Fruit fly (Drosophila melanogaster) whole organism, prepupa: ENCODE measurements around the gene Gr97a.

Experiments used
- CG10669 ChIP-seq: fragments of 200-800 bp; sonication (Bioruptor generic); optimal IDR thresholded peaks from 3 replicates; lab custom pipeline; 2018; ENCODE audit warnings: missing biosample characterization, mild to moderate bottlenecking, missing genetic modification characterization, moderate library complexity
- CG11294 ChIP-seq: fragments of 200-800 bp; sonication (Bioruptor generic); IDR thresholded peaks from 2 replicates; pipeline ENCODE4 v1.3.6; 2022; ENCODE audit warnings: missing biosample characterization, missing genetic modification characterization
- CG11762 ChIP-seq: fragments of 200-800 bp; sonication (Bioruptor generic); optimal IDR thresholded peaks from 3 replicates; lab custom pipeline; 2016; ENCODE audit warnings: missing biosample characterization, missing genetic modification characterization; ENCODE audit not compliant: insufficient read depth
- CG15336 ChIP-seq: fragments of 200-800 bp; sonication (Bioruptor generic); IDR thresholded peaks from 2 replicates; pipeline ENCODE4 v1.3.6; 2022; ENCODE audit warnings: missing biosample characterization, missing genetic modification characterization
- CG1621 ChIP-seq: fragments of 200-800 bp; sonication (Bioruptor generic); optimal IDR thresholded peaks from 3 replicates; lab custom pipeline; 2018; ENCODE audit warnings: missing biosample characterization, mild to moderate bottlenecking, missing genetic modification characterization
- CG16779 ChIP-seq: fragments of 200-800 bp; sonication (Bioruptor generic); optimal IDR thresholded peaks from 3 replicates; lab custom pipeline; 2017; ENCODE audit warnings: missing biosample characterization, mild to moderate bottlenecking, missing genetic modification characterization
- CG3032 ChIP-seq: fragments of 200-800 bp; optimal IDR thresholded peaks from 2 replicates; lab custom pipeline; 2019; ENCODE audit warnings: missing biosample characterization, mild to moderate bottlenecking, missing genetic modification characterization, moderate library complexity
- CG31627 ChIP-seq: fragments of 200-800 bp; sonication (Bioruptor generic); optimal IDR thresholded peaks from 3 replicates; lab custom pipeline; 2016; ENCODE audit warnings: missing biosample characterization, missing genetic modification characterization
- CG32006 ChIP-seq: fragments of 200-800 bp; sonication (Bioruptor generic); optimal IDR thresholded peaks from 3 replicates; lab custom pipeline; 2017; ENCODE audit warnings: missing biosample characterization, mild to moderate bottlenecking, missing genetic modification characterization
- CG34406 ChIP-seq: fragments of 200-800 bp; sonication (Bioruptor generic); optimal IDR thresholded peaks from 3 replicates; lab custom pipeline; 2016; ENCODE audit warnings: missing biosample characterization, missing genetic modification characterization
- CG3919 ChIP-seq: fragments of 200-800 bp; sonication (Bioruptor generic); optimal IDR thresholded peaks from 3 replicates; lab custom pipeline; 2016; ENCODE audit warnings: missing biosample characterization, missing genetic modification characterization
- CG4318 ChIP-seq: fragments of 200-800 bp; sonication (Bioruptor generic); optimal IDR thresholded peaks from 3 replicates; lab custom pipeline; 2017; ENCODE audit warnings: missing biosample characterization, mild to moderate bottlenecking, missing genetic modification characterization
- CG6276 ChIP-seq: fragments of 200-800 bp; sonication (Bioruptor generic); optimal IDR thresholded peaks from 2 replicates; lab custom pipeline; 2017; ENCODE audit warnings: missing biosample characterization, mild to moderate bottlenecking, missing genetic modification characterization
- CG6808 ChIP-seq: fragments of 200-800 bp; sonication (Bioruptor generic); optimal IDR thresholded peaks from 3 replicates; lab custom pipeline; 2017; ENCODE audit warnings: missing biosample characterization, missing genetic modification characterization, mild to moderate bottlenecking, moderate library complexity, missing genetic modification reagents
- CG6854 ChIP-seq: fragments of 200-800 bp; sonication (Bioruptor generic); optimal IDR thresholded peaks from 2 replicates; lab custom pipeline; 2017; ENCODE audit warnings: missing biosample characterization, mild to moderate bottlenecking, missing genetic modification characterization
- CG7368 ChIP-seq: fragments of 200-800 bp; sonication (Bioruptor generic); optimal IDR thresholded peaks from 3 replicates; lab custom pipeline; 2016; ENCODE audit warnings: missing biosample characterization, missing genetic modification characterization
- CG8119 ChIP-seq: fragments of 200-800 bp; sonication (Bioruptor generic); IDR thresholded peaks from 3 replicates; pipeline ENCODE4 v1.3.6; 2022; ENCODE audit warnings: missing biosample characterization, missing genetic modification characterization
- CG8319 ChIP-seq: fragments of 200-800 bp; sonication (Bioruptor generic); optimal IDR thresholded peaks from 3 replicates; lab custom pipeline; 2016; ENCODE audit warnings: missing biosample characterization, missing genetic modification characterization
- CG8632 ChIP-seq: fragments of 200-800 bp; sonication (Bioruptor generic); optimal IDR thresholded peaks from 3 replicates; lab custom pipeline; 2016; ENCODE audit warnings: missing biosample characterization, missing genetic modification characterization
- CG9139 ChIP-seq: fragments of 200-800 bp; sonication (Bioruptor generic); optimal IDR thresholded peaks from 3 replicates; lab custom pipeline; 2017; ENCODE audit warnings: missing biosample characterization, mild to moderate bottlenecking, missing genetic modification characterization
- Eip75B ChIP-seq: fragments of 200-800 bp; sonication (Bioruptor generic); optimal IDR thresholded peaks from 3 replicates; lab custom pipeline; 2016; ENCODE audit warnings: missing biosample characterization, missing genetic modification characterization
- Eip78C ChIP-seq: fragments of 200-800 bp; sonication (Bioruptor generic); peaks from one replicate; lab custom pipeline; 2016; ENCODE audit warnings: missing biosample characterization, missing genetic modification characterization
- Ets96B ChIP-seq: fragments of 200-800 bp; optimal IDR thresholded peaks from 2 replicates; lab custom pipeline; 2019; ENCODE audit warnings: missing biosample characterization, mild to moderate bottlenecking, missing genetic modification characterization, moderate library complexity
- Gug ChIP-seq: fragments of 200-800 bp; sonication (Bioruptor generic); IDR thresholded peaks from 2 replicates; pipeline ENCODE4 v1.3.6; 2022; ENCODE audit warnings: missing biosample characterization, missing genetic modification characterization
- Hr38 ChIP-seq: sonication (Bioruptor generic); optimal IDR thresholded peaks from 2 replicates; lab custom pipeline; 2016; ENCODE audit warnings: missing biosample characterization, missing genetic modification characterization
- Hr39 ChIP-seq: fragments of 200-800 bp; sonication (Bioruptor generic); optimal IDR thresholded peaks from 2 replicates; lab custom pipeline; 2016; ENCODE audit warnings: missing biosample characterization, missing genetic modification characterization
- Lpt ChIP-seq: fragments of 200-800 bp; sonication (Bioruptor generic); optimal IDR thresholded peaks from 3 replicates; lab custom pipeline; 2016; ENCODE audit warnings: missing biosample characterization, missing genetic modification characterization
- OdsH ChIP-seq: fragments of 200-800 bp; sonication (Bioruptor generic); optimal IDR thresholded peaks from 3 replicates; lab custom pipeline; 2016; ENCODE audit warnings: missing biosample characterization, missing genetic modification characterization
- Sox14 ChIP-seq: fragments of 200-800 bp; sonication (Bioruptor generic); optimal IDR thresholded peaks from 3 replicates; lab custom pipeline; 2016; ENCODE audit warnings: missing biosample characterization, missing genetic modification characterization
- Sox15 ChIP-seq: fragments of 200-800 bp; sonication (Bioruptor generic); optimal IDR thresholded peaks from 3 replicates; lab custom pipeline; 2016; ENCODE audit warnings: missing biosample characterization, missing genetic modification characterization
- achi ChIP-seq: fragments of 200-800 bp; sonication (Bioruptor generic); optimal IDR thresholded peaks from 3 replicates; lab custom pipeline; 2016; ENCODE audit warnings: missing biosample characterization, missing genetic modification characterization
- acj6 ChIP-seq: fragments of 200-800 bp; sonication (Bioruptor generic); optimal IDR thresholded peaks from 3 replicates; lab custom pipeline; 2016; ENCODE audit warnings: missing biosample characterization, missing genetic modification characterization
- cyc ChIP-seq: fragments of 200-800 bp; sonication (Bioruptor generic); optimal IDR thresholded peaks from 3 replicates; lab custom pipeline; 2016; ENCODE audit warnings: missing biosample characterization, missing genetic modification characterization
- dac ChIP-seq: fragments of 200-800 bp; sonication (Bioruptor generic); optimal IDR thresholded peaks from 2 replicates; lab custom pipeline; 2017; ENCODE audit warnings: missing biosample characterization, mild to moderate bottlenecking, missing genetic modification characterization
- dsx ChIP-seq: fragments of 200-800 bp; optimal IDR thresholded peaks from 3 replicates; lab custom pipeline; 2019; ENCODE audit warnings: missing biosample characterization, mild to moderate bottlenecking, missing genetic modification characterization, moderate library complexity; ENCODE audit not compliant: poor library complexity, severe bottlenecking
- eg ChIP-seq: fragments of 200-800 bp; sonication (Bioruptor generic); IDR thresholded peaks from 3 replicates; pipeline ENCODE4 v1.3.6; 2022; ENCODE audit warnings: missing biosample characterization, missing genetic modification characterization
- esn ChIP-seq: fragments of 200-800 bp; sonication (Bioruptor generic); optimal IDR thresholded peaks from 2 replicates; lab custom pipeline; 2016; ENCODE audit warnings: missing biosample characterization, mild to moderate bottlenecking, missing genetic modification characterization, moderate library complexity
- fd59A ChIP-seq: fragments of 200-800 bp; sonication (Bioruptor generic); optimal IDR thresholded peaks from 2 replicates; lab custom pipeline; 2017; ENCODE audit warnings: missing biosample characterization, mild to moderate bottlenecking, missing genetic modification characterization, missing genetic modification reagents
- fd85E ChIP-seq: fragments of 200-800 bp; sonication (Bioruptor generic); optimal IDR thresholded peaks from 3 replicates; lab custom pipeline; 2016; ENCODE audit warnings: missing biosample characterization, missing genetic modification characterization
- fkh ChIP-seq: fragments of 200-800 bp; sonication (Bioruptor generic); optimal IDR thresholded peaks from 3 replicates; lab custom pipeline; 2017; ENCODE audit warnings: missing biosample characterization, mild to moderate bottlenecking, missing genetic modification characterization, moderate library complexity
- lz ChIP-seq: fragments of 200-800 bp; sonication (Bioruptor generic); optimal IDR thresholded peaks from 3 replicates; lab custom pipeline; 2016; ENCODE audit warnings: missing biosample characterization, missing genetic modification characterization
- pdm3 ChIP-seq: fragments of 200-800 bp; sonication (Bioruptor generic); optimal IDR thresholded peaks from 3 replicates; lab custom pipeline; 2016; ENCODE audit warnings: missing biosample characterization, missing genetic modification characterization
- salr ChIP-seq, 2 experiments: fragments of 200-800 bp; sonication (Bioruptor generic); optimal IDR thresholded peaks; 3 replicates each; lab custom pipeline; 2016 to 2018; ENCODE audit warnings: missing biosample characterization in 2 of 2, missing genetic modification characterization in 2 of 2, mild to moderate bottlenecking in 1 of 2
- ss ChIP-seq, 2 experiments: fragments of 200-800 bp; sonication (Bioruptor generic); optimal IDR thresholded peaks; 2 replicates in 1 of 2; 3 replicates in 1 of 2; lab custom pipeline; 2017 to 2018; ENCODE audit warnings: mild to moderate bottlenecking in 2 of 2, missing biosample characterization in 2 of 2, missing genetic modification characterization in 2 of 2, moderate library complexity in 1 of 2
- svp ChIP-seq: fragments of 200-800 bp; sonication (Bioruptor generic); peaks from one replicate; lab custom pipeline; 2016; ENCODE audit warnings: missing biosample characterization, missing genetic modification characterization
- topi ChIP-seq: fragments of 200-800 bp; sonication (Bioruptor generic); optimal IDR thresholded peaks from 3 replicates; lab custom pipeline; 2016; ENCODE audit warnings: missing biosample characterization, missing genetic modification characterization

Gr97a gene

DNA sequence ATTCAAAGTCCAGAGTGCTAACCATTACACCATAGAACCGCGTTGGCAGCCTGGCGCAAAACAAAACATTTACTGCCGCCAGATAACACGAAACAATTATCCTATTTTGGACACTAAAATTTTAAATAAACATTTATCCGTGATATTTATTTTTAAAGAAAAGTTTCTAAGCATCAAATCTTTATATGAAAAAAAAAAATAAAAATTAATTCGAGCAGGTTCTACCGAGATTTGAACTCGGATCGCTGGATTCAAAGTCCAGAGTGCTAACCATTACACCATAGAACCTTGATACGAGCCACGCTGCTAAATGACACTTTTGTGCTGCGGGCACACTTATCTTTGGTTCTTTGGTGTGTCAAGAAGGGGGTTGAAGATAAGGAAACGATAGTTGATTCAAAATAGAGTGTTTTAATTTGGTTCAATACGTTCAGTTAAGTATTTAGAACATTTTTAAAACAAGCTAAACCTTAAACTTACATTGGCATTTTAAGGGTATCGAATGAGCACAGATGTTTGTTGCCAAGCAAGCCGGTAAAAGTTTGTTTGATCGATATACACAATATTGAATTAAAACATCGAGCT is 18.9 kb downstream of the Gr97a start, which contains the start of gene Spag1 (continued):
- TF ChIP-seq CG1621 (tag; lab: Kevin White, UChicago) (no peak), dac (no peak), CG15336 (GFP tag; lab: Robert Waterston, UW) (peak; percentile 52; the same call in 1 of the 2 replicates), CG6854 (GFP tag; lab: Kevin White, UChicago) (peak; percentile 86), Sox15 (GFP tag; lab: Kevin White, UChicago) (no peak)

DNA sequence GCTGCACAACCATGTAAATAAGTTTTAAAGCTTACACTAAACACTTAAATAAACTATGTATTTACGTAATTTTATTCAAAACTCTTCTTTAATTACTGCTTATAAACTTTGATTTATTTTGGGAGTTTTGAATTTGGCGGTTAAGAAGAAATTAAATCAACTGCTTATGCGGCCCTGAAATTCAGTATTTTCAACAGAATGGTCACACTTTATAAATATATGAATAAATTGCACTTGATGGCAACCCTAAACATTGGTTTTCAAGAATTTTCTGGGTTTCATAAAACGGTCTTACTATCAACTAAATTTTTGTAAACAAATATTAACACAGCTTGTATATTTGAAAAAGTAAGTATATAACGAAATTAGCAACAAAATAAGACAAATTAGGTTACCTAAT is 21.1 kb downstream of the Gr97a start, which contains the start of gene CG14252:
TSS of gene CG14252 (plus strand) at position 302 of the 400 bp plus-strand sequence.
- TF ChIP-seq CG6854 (GFP tag; lab: Kevin White, UChicago) (no peak), Gug (GFP tag; lab: Robert Waterston, UW) (no peak), ss (GFP tag; optimal IDR thresholded peaks at IDR 0.05; lab: Kevin White, UChicago) (no peak), CG6808 (GFP tag; lab: Kevin White, UChicago) (no peak), CG6276 (GFP tag; lab: Kevin White, UChicago) (no peak), CG10669 (GFP tag; lab: Kevin White, UChicago) (no peak), Lpt (no peak), CG4318 (no peak), CG34406 (no peak), fd59A (GFP tag; lab: Kevin White, UChicago) (no peak), CG8319 (GFP tag; lab: Kevin White, UChicago) (no peak), Eip78C (peak; percentile 70), Sox15 (GFP tag; lab: Kevin White, UChicago) (no peak), topi (peak; percentile 4), cyc (GFP tag; lab: Kevin White, UChicago) (no peak), lz (GFP tag; lab: Kevin White, UChicago) (no peak), eg (GFP tag; lab: Robert Waterston, UW) (no peak), CG32006 (GFP tag; lab: Kevin White, UChicago) (no peak), Sox14 (GFP tag; lab: Kevin White, UChicago) (peak; percentile 3), esn (GFP tag; lab: Kevin White, UChicago) (peak; percentile 3), CG11762 (GFP tag; lab: Kevin White, UChicago) (no peak), fkh (GFP tag; lab: Kevin White, UChicago) (peak; percentile 96)
- TF ChIP-seq, all 60 proteins: peak for 5

DNA sequence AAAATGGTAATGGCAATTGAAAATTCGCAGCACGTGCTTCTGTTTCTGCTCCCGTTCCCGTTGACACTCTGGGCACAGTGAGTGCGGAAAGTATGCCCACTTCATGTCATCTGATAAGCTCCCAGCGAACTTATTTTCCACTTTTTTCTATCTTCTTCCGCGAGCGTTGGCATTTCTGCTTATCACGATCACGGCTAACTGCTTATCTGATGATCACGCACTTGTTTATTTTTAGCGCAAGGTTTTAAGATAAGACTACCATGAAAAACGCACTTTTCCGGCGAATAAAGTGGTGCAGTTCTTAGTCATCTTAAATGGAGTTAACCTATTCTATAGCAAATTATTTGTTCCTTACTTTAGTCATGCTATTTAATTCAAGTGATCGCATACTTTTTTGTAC is 28.9 kb downstream of the Gr97a start:
- TF ChIP-seq fd85E (no peak), CG3032 (tag; lab: Kevin White, UChicago) (peak; percentile 20), salr (GFP tag; optimal IDR thresholded peaks at IDR 0.05; lab: Kevin White, UChicago) (peak in 1 of 2 experiments; percentile 51), OdsH (no peak), CG7368 (no peak), acj6 (GFP tag; lab: Kevin White, UChicago) (peak; percentile 45), CG8119 (GFP tag; lab: Robert Waterston, UW) (peak; percentile 51; the same call in 1 of the 3 replicates), CG11294 (GFP tag; lab: Robert Waterston, UW) (no peak), Eip78C (peak; percentile 84), pdm3 (GFP tag; lab: Kevin White, UChicago) (peak; percentile 51), Hr38 (no peak), CG8319 (GFP tag; lab: Kevin White, UChicago) (peak; percentile 17), fd59A (GFP tag; lab: Kevin White, UChicago) (no peak), CG6808 (GFP tag; lab: Kevin White, UChicago) (peak; percentile 27), CG11762 (GFP tag; lab: Kevin White, UChicago) (no peak), lz (GFP tag; lab: Kevin White, UChicago) (peak; percentile 26), dsx (GFP tag; lab: Kevin White, UChicago) (no peak), CG4318 (peak; percentile 31), CG3919 (GFP tag; lab: Kevin White, UChicago) (peak; percentile 56), Eip75B (GFP tag; lab: Kevin White, UChicago) (peak; percentile 24), CG8632 (GFP tag; lab: Kevin White, UChicago) (no peak), Ets96B (tag; lab: Kevin White, UChicago) (peak; percentile 11), CG10669 (GFP tag; lab: Kevin White, UChicago) (peak; percentile 41), CG31627 (GFP tag; lab: Kevin White, UChicago) (peak; percentile 48), CG16779 (tag; lab: Kevin White, UChicago) (no peak), CG9139 (GFP tag; lab: Kevin White, UChicago) (no peak), achi (peak; percentile 46), Hr39 (GFP tag; lab: Kevin White, UChicago) (peak; percentile 62), CG15336 (GFP tag; lab: Robert Waterston, UW) (0 out of 2 replicates have a peak, but pooled peaks have one; percentile 38), svp (no peak), cyc (GFP tag; lab: Kevin White, UChicago) (peak; percentile 36)
